Fruit fly (Drosophila melanogaster) S2 (cell line): ENCODE data around the gene Cp36.
A peak's percentile ranks its signal among the peaks of the same experiment; 100 is the strongest.

Source experiments
- CG8478 ChIP-seq: fragments of >200 bp; optimal IDR thresholded peaks from 2 replicates; lab custom pipeline; 2018
- CTCF ChIP-seq, 2 experiments: fragments of >200 bp; optimal IDR thresholded peaks; 2 replicates each; lab custom pipeline; 2018

Cp36 gene

dm6 chrX:8517121-8518024 is 38.3 kb downstream of the Cp36 start, which contains the start of gene Nrg:
Gene Nrg (plus strand): TSS chrX:8517373.
- TF ChIP-seq CG8478 (lab: Kevin White, UChicago) (no peak), CTCF (optimal IDR thresholded peaks at IDR 0.05; lab: Kevin White, UChicago) (peak; percentile 31 to 46)

- TF ChIP-seq CTCF (optimal IDR thresholded peaks at IDR 0.05; lab: Kevin White, UChicago) (no peak), CG8478 (lab: Kevin White, UChicago) (no peak)
Observed at dm6 chrX:8518025-8518661, 39.0 kb downstream of the Cp36 start.

dm6 chrX:8520517-8520916 is 41.4 kb downstream of the Cp36 start:
- no peak for TF ChIP-seq CTCF (optimal IDR thresholded peaks at IDR 0.05; lab: Kevin White, UChicago)
- TF ChIP-seq CG8478 (lab: Kevin White, UChicago): no peak

dm6 chrX:8521492-8521891 is 42.4 kb downstream of the Cp36 start:
- no peak for TF ChIP-seq CG8478 (lab: Kevin White, UChicago)
- TF ChIP-seq CTCF (optimal IDR thresholded peaks at IDR 0.05; lab: Kevin White, UChicago): no peak

- TF ChIP-seq CG8478 (lab: Kevin White, UChicago): no peak
- no peak for TF ChIP-seq CTCF (optimal IDR thresholded peaks at IDR 0.05; lab: Kevin White, UChicago)
Observed at dm6 chrX:8522504-8522903, 43.4 kb downstream of the Cp36 start.

dm6 chrX:8523572-8524155 is 44.5 kb downstream of the Cp36 start:
- no peak for TF ChIP-seq CTCF (optimal IDR thresholded peaks at IDR 0.05; lab: Kevin White, UChicago)
- no peak for TF ChIP-seq CG8478 (lab: Kevin White, UChicago)

- TF ChIP-seq CG8478 (lab: Kevin White, UChicago) (no peak), CTCF (optimal IDR thresholded peaks at IDR 0.05; lab: Kevin White, UChicago) (no peak)
Observed at dm6 chrX:8529598-8529997, 50.5 kb downstream of the Cp36 start, which contains the start of gene PIP82. Gene PIP82 (minus strand): TSS chrX:8529698.
